Fruit fly (Drosophila melanogaster) whole organism, embryonic: Measurements from ENCODE around the gene CG5346.
A peak's percentile ranks its signal among the peaks of the same experiment; 100 is the strongest.

ENCODE experiments used
- Antp ChIP-seq: fragments of 200-800 bp; sonication (Bioruptor generic); optimal IDR thresholded peaks from 3 replicates; lab custom pipeline; 2016; ENCODE audit warnings: missing biosample characterization, missing genetic modification characterization
- Bteb2 ChIP-seq: fragments of 200-800 bp; sonication (Bioruptor generic); optimal IDR thresholded peaks from 2 replicates; lab custom pipeline; 2016; ENCODE audit warnings: missing biosample characterization, missing genetic modification characterization
- CG1024 ChIP-seq: fragments of 200-800 bp; sonication (Bioruptor generic); IDR thresholded peaks from 2 replicates; pipeline ENCODE4 v1.3.6; 2022; ENCODE audit warnings: missing biosample characterization, missing genetic modification characterization
- CG10321 ChIP-seq: fragments of 200-800 bp; sonication (Bioruptor generic); IDR thresholded peaks from 2 replicates; pipeline ENCODE4 v1.3.6; 2022; ENCODE audit warnings: missing biosample characterization, missing genetic modification characterization
- CG10431 ChIP-seq: fragments of 200-800 bp; sonication (Bioruptor generic); optimal IDR thresholded peaks from 3 replicates; lab custom pipeline; 2018; ENCODE audit warnings: missing biosample characterization, mild to moderate bottlenecking, missing genetic modification characterization
- CG10654 ChIP-seq: fragments of 200-800 bp; sonication (Bioruptor generic); optimal IDR thresholded peaks from 2 replicates; lab custom pipeline; 2016; ENCODE audit warnings: missing biosample characterization, missing genetic modification characterization
- CG11247 ChIP-seq: fragments of 200-800 bp; sonication (Bioruptor generic); IDR thresholded peaks from 2 replicates; pipeline ENCODE4 v1.3.6; 2022; ENCODE audit warnings: missing biosample characterization, missing genetic modification characterization
- CG12219 ChIP-seq: fragments of 200-800 bp; sonication (Bioruptor generic); optimal IDR thresholded peaks from 3 replicates; lab custom pipeline; 2018; ENCODE audit warnings: missing biosample characterization, mild to moderate bottlenecking, missing genetic modification characterization
- CG13296 ChIP-seq: fragments of 200-800 bp; sonication (Bioruptor generic); optimal IDR thresholded peaks from 3 replicates; lab custom pipeline; 2018; ENCODE audit warnings: missing biosample characterization, mild to moderate bottlenecking, missing genetic modification characterization
- CG13624 ChIP-seq: fragments of 200-800 bp; sonication (Bioruptor generic); optimal IDR thresholded peaks from 2 replicates; lab custom pipeline; 2016; ENCODE audit warnings: missing biosample characterization, missing genetic modification characterization
- CG15073 ChIP-seq: fragments of 200-800 bp; sonication (Bioruptor generic); optimal IDR thresholded peaks from 2 replicates; lab custom pipeline; 2016; ENCODE audit warnings: missing biosample characterization, missing genetic modification characterization
- CG17186 ChIP-seq: fragments of 200-800 bp; sonication (Bioruptor generic); optimal IDR thresholded peaks from 3 replicates; lab custom pipeline; 2017; ENCODE audit warnings: missing biosample characterization, missing genetic modification reagents, missing genetic modification characterization
- CG18262 ChIP-seq: fragments of 200-800 bp; optimal IDR thresholded peaks from 3 replicates; lab custom pipeline; 2019; ENCODE audit warnings: missing biosample characterization, mild to moderate bottlenecking, missing genetic modification characterization, moderate library complexity
- CG2116 ChIP-seq: fragments of 200-800 bp; sonication (Bioruptor generic); optimal IDR thresholded peaks from 3 replicates; lab custom pipeline; 2018; ENCODE audit warnings: missing biosample characterization, mild to moderate bottlenecking, missing genetic modification characterization
- CG33557 ChIP-seq: fragments of 200-800 bp; sonication (Bioruptor generic); optimal IDR thresholded peaks from 2 replicates; lab custom pipeline; 2019; ENCODE audit warnings: missing biosample characterization, mild to moderate bottlenecking, missing genetic modification characterization, moderate library complexity
- CG3838 ChIP-seq: fragments of 200-800 bp; sonication (Bioruptor generic); optimal IDR thresholded peaks from 3 replicates; lab custom pipeline; 2016; ENCODE audit warnings: missing biosample characterization, missing genetic modification characterization
- CG4707 ChIP-seq: fragments of 200-800 bp; sonication (Bioruptor generic); optimal IDR thresholded peaks from 2 replicates; lab custom pipeline; 2018; ENCODE audit warnings: missing biosample characterization, mild to moderate bottlenecking, missing genetic modification characterization, moderate library complexity
- CG5180 ChIP-seq: fragments of 200-800 bp; sonication (Bioruptor generic); optimal IDR thresholded peaks from 3 replicates; lab custom pipeline; 2017; ENCODE audit warnings: missing biosample characterization, missing genetic modification characterization, mild to moderate bottlenecking, moderate library complexity, missing genetic modification reagents
- CG7987 ChIP-seq: fragments of 200-800 bp; sonication (Bioruptor generic); optimal IDR thresholded peaks from 2 replicates; lab custom pipeline; 2018; ENCODE audit warnings: missing biosample characterization, mild to moderate bottlenecking, missing genetic modification characterization, moderate library complexity
- Dad ChIP-seq: fragments of 200-800 bp; sonication (Bioruptor generic); optimal IDR thresholded peaks from 3 replicates; lab custom pipeline; 2016; ENCODE audit warnings: missing biosample characterization, missing genetic modification characterization
- E2f2 ChIP-seq: fragments of 200-800 bp; sonication (Bioruptor generic); IDR thresholded peaks from 2 replicates; pipeline ENCODE4 v1.3.6; 2022; ENCODE audit warnings: missing biosample characterization, missing genetic modification characterization
- Fer3 ChIP-seq: fragments of 200-800 bp; sonication (Bioruptor generic); optimal IDR thresholded peaks from 2 replicates; lab custom pipeline; 2018; ENCODE audit warnings: missing biosample characterization, mild to moderate bottlenecking, missing genetic modification characterization, moderate library complexity
- Gsc ChIP-seq: fragments of 200-800 bp; sonication (Bioruptor generic); IDR thresholded peaks from 2 replicates; pipeline ENCODE4 v1.3.6; 2022; ENCODE audit warnings: missing biosample characterization, missing genetic modification characterization
- HmgD ChIP-seq: fragments of 200-800 bp; sonication (Bioruptor generic); optimal IDR thresholded peaks from 3 replicates; lab custom pipeline; 2016; ENCODE audit warnings: missing biosample characterization, missing genetic modification characterization
- Hr51 ChIP-seq, 2 experiments: fragments of 200-800 bp; sonication (Bioruptor generic); optimal IDR thresholded peaks; 2 replicates in 1 of 2; 3 replicates in 1 of 2; lab custom pipeline; 2016 to 2018; ENCODE audit warnings: missing biosample characterization in 2 of 2, missing genetic modification characterization in 2 of 2, mild to moderate bottlenecking in 1 of 2, moderate library complexity in 1 of 2
- Mad ChIP-seq: fragments of 200-800 bp; sonication (Bioruptor generic); optimal IDR thresholded peaks from 2 replicates; lab custom pipeline; 2016; ENCODE audit warnings: missing biosample characterization, missing genetic modification characterization
- Max ChIP-seq: fragments of 200-800 bp; sonication (Bioruptor generic); optimal IDR thresholded peaks from 2 replicates; lab custom pipeline; 2016; ENCODE audit warnings: missing biosample characterization, mild to moderate bottlenecking, missing genetic modification characterization
- NFAT ChIP-seq: fragments of 200-800 bp; sonication (Bioruptor generic); IDR thresholded peaks from 2 replicates; pipeline ENCODE4 v1.3.6; 2022; ENCODE audit warnings: missing biosample characterization, missing genetic modification characterization
- Poxn ChIP-seq: fragments of 200-800 bp; sonication (Bioruptor generic); IDR thresholded peaks from 2 replicates; pipeline ENCODE4 v1.3.6; 2022; ENCODE audit warnings: missing biosample characterization, missing genetic modification characterization
- Rx ChIP-seq: fragments of 200-800 bp; sonication (Bioruptor generic); IDR thresholded peaks from 2 replicates; pipeline ENCODE4 v1.3.6; 2022; ENCODE audit warnings: missing biosample characterization, missing genetic modification characterization
- Sox100B ChIP-seq: fragments of 200-800 bp; sonication (Bioruptor generic); optimal IDR thresholded peaks from 3 replicates; lab custom pipeline; 2018; ENCODE audit warnings: missing biosample characterization, mild to moderate bottlenecking, missing genetic modification characterization
- Ssrp ChIP-seq: fragments of 200-800 bp; sonication (Bioruptor generic); optimal IDR thresholded peaks from 2 replicates; lab custom pipeline; 2018; ENCODE audit warnings: missing biosample characterization, mild to moderate bottlenecking, missing genetic modification characterization, moderate library complexity
- Xrp1 ChIP-seq: fragments of 200-800 bp; sonication (Bioruptor generic); IDR thresholded peaks from 2 replicates; pipeline ENCODE4 v1.3.6; 2022; ENCODE audit warnings: missing biosample characterization, missing genetic modification characterization
- amos ChIP-seq: fragments of 200-800 bp; sonication (Bioruptor generic); IDR thresholded peaks from 2 replicates; pipeline ENCODE4 v1.3.6; 2022; ENCODE audit warnings: missing biosample characterization, missing genetic modification characterization; ENCODE audit not compliant: partially characterized antibody
- aop ChIP-seq: fragments of 200-800 bp; sonication (Bioruptor generic); IDR thresholded peaks from 2 replicates; pipeline ENCODE4 v1.3.6; 2022; ENCODE audit warnings: missing biosample characterization, missing genetic modification characterization
- ato ChIP-seq: fragments of 200-800 bp; sonication (Bioruptor generic); IDR thresholded peaks from 2 replicates; pipeline ENCODE4 v1.3.6; 2022; ENCODE audit warnings: missing biosample characterization, missing genetic modification characterization; ENCODE audit not compliant: partially characterized antibody
- cas ChIP-seq: fragments of 200-800 bp; sonication (Bioruptor generic); IDR thresholded peaks from 2 replicates; pipeline ENCODE4 v1.3.6; 2022; ENCODE audit warnings: missing biosample characterization, missing genetic modification characterization
- chm ChIP-seq: fragments of 200-800 bp; sonication (Bioruptor generic); IDR thresholded peaks from 2 replicates; pipeline ENCODE4 v1.3.6; 2022; ENCODE audit warnings: missing biosample characterization, missing genetic modification characterization
- grau ChIP-seq: fragments of 200-800 bp; optimal IDR thresholded peaks from 3 replicates; lab custom pipeline; 2019; ENCODE audit warnings: missing biosample characterization, mild to moderate bottlenecking, missing genetic modification characterization, moderate library complexity
- gsb-n ChIP-seq: fragments of 200-800 bp; sonication (Bioruptor generic); optimal IDR thresholded peaks from 3 replicates; lab custom pipeline; 2018; ENCODE audit warnings: missing biosample characterization, mild to moderate bottlenecking, missing genetic modification characterization
- ind ChIP-seq: fragments of 200-800 bp; sonication (Bioruptor generic); optimal IDR thresholded peaks from 3 replicates; lab custom pipeline; 2016; ENCODE audit warnings: missing biosample characterization, missing genetic modification characterization
- lbe ChIP-seq: fragments of 200-800 bp; sonication (Bioruptor generic); optimal IDR thresholded peaks from 2 replicates; lab custom pipeline; 2016; ENCODE audit warnings: missing biosample characterization, mild to moderate bottlenecking, missing genetic modification characterization
- luna ChIP-seq: fragments of 200-800 bp; sonication (Bioruptor generic); optimal IDR thresholded peaks from 2 replicates; lab custom pipeline; 2016; ENCODE audit warnings: missing biosample characterization, missing genetic modification characterization
- mam ChIP-seq: fragments of 200-800 bp; sonication (Bioruptor generic); optimal IDR thresholded peaks from 3 replicates; lab custom pipeline; 2016; ENCODE audit warnings: missing biosample characterization, missing genetic modification characterization
- oc ChIP-seq: fragments of 200-800 bp; sonication (Bioruptor generic); optimal IDR thresholded peaks from 2 replicates; lab custom pipeline; 2018; ENCODE audit warnings: missing biosample characterization, mild to moderate bottlenecking, missing genetic modification characterization, moderate library complexity
- pfk ChIP-seq: fragments of 200-800 bp; sonication (Bioruptor generic); optimal IDR thresholded peaks from 2 replicates; lab custom pipeline; 2018; ENCODE audit warnings: missing biosample characterization, mild to moderate bottlenecking, missing genetic modification characterization, moderate library complexity
- pum ChIP-seq: fragments of 200-800 bp; sonication (Bioruptor generic); optimal IDR thresholded peaks from 2 replicates; lab custom pipeline; 2016; ENCODE audit warnings: missing biosample characterization, missing genetic modification characterization
- sens ChIP-seq: fragments of 200-800 bp; sonication (Bioruptor generic); peaks from one replicate; lab custom pipeline; 2016; ENCODE audit warnings: missing biosample characterization, missing genetic modification characterization
- ssp ChIP-seq: fragments of 200-800 bp; sonication (Bioruptor generic); IDR thresholded peaks from 2 replicates; pipeline ENCODE4 v1.3.6; 2022; ENCODE audit warnings: missing biosample characterization, missing genetic modification characterization
- tna ChIP-seq: fragments of 200-800 bp; sonication (Bioruptor generic); IDR thresholded peaks from 2 replicates; pipeline ENCODE4 v1.3.6; 2022; ENCODE audit warnings: missing biosample characterization, missing genetic modification characterization; ENCODE audit not compliant: partially characterized antibody
- tup ChIP-seq: fragments of 200-800 bp; sonication (Bioruptor generic); optimal IDR thresholded peaks from 2 replicates; lab custom pipeline; 2016; ENCODE audit warnings: missing biosample characterization, mild to moderate bottlenecking, missing genetic modification characterization, moderate library complexity
- twi ChIP-seq: fragments of 200-800 bp; optimal IDR thresholded peaks from 2 replicates; lab custom pipeline; 2019; ENCODE audit warnings: missing biosample characterization, mild to moderate bottlenecking, missing genetic modification characterization, moderate library complexity
- yki ChIP-seq: fragments of >200 bp; optimal IDR thresholded peaks from 3 replicates; lab custom pipeline; 2018

CG5346 gene

dm6 chr3R:22573590-22573989 is 45.1 kb upstream of the CG5346 start (continued):
- no peak for TF ChIP-seq chm (GFP tag; lab: Robert Waterston, UW)
- no peak for TF ChIP-seq CG1024 (GFP tag; lab: Robert Waterston, UW)
- TF ChIP-seq CG15073 (GFP tag; lab: Kevin White, UChicago) = no peak
- no peak for TF ChIP-seq Poxn (GFP tag; lab: Robert Waterston, UW)
- no peak for TF ChIP-seq CG17186
- peak; percentile 22 for TF ChIP-seq CG33557 (GFP tag; lab: Kevin White, UChicago)
- TF ChIP-seq Bteb2 (GFP tag; lab: Kevin White, UChicago) = no peak
- peak; percentile 25 for TF ChIP-seq CG4707
- TF ChIP-seq Gsc (GFP tag; lab: Robert Waterston, UW) = no peak
- no peak for TF ChIP-seq CG2116 (GFP tag; lab: Kevin White, UChicago)
- no peak for TF ChIP-seq oc
- TF ChIP-seq CG11247 = no peak
- no peak for TF ChIP-seq CG13624
- TF ChIP-seq CG5180 (GFP tag; lab: Kevin White, UChicago) = peak; percentile 52
- no peak for TF ChIP-seq tup (GFP tag; lab: Kevin White, UChicago)
- no peak for TF ChIP-seq CG10321 (GFP tag; lab: Robert Waterston, UW)
- TF ChIP-seq ind = no peak
- TF ChIP-seq Sox100B (GFP tag; lab: Kevin White, UChicago) = peak; percentile 22
- TF ChIP-seq Fer3 (tag; lab: Kevin White, UChicago) = peak; percentile 2
- TF ChIP-seq cas (GFP tag; lab: Robert Waterston, UW) = no peak
- no peak for TF ChIP-seq aop (GFP tag; lab: Robert Waterston, UW)
- no peak for TF ChIP-seq CG3838 (GFP tag; lab: Kevin White, UChicago)
- no peak for TF ChIP-seq CG10654 (GFP tag; lab: Kevin White, UChicago)
- TF ChIP-seq Ssrp (tag; lab: Kevin White, UChicago) = no peak
- TF ChIP-seq CG12219 = peak; percentile 38
- TF ChIP-seq CG7987 = peak; percentile 5
- TF ChIP-seq CG10431 (GFP tag; lab: Kevin White, UChicago) = peak; percentile 47
- TF ChIP-seq Dad = no peak
- no peak for TF ChIP-seq CG18262
- no peak for TF ChIP-seq lbe (GFP tag; lab: Kevin White, UChicago)
- TF ChIP-seq pfk (GFP tag; lab: Kevin White, UChicago) = no peak
- no peak for TF ChIP-seq Mad
- no peak for TF ChIP-seq mam (GFP tag; lab: Kevin White, UChicago)
- TF ChIP-seq twi (tag; lab: Kevin White, UChicago) = no peak
- TF ChIP-seq luna = no peak
- TF ChIP-seq Rx (GFP tag; lab: Robert Waterston, UW) = no peak
- TF ChIP-seq grau (tag; lab: Kevin White, UChicago) = no peak
- no peak for TF ChIP-seq ato (GFP tag; lab: Robert Waterston, UW)
- TF ChIP-seq pum = no peak
- TF ChIP-seq HmgD (GFP tag; lab: Kevin White, UChicago) = no peak
- TF ChIP-seq tna = no peak
- no peak for TF ChIP-seq Max (GFP tag; lab: Kevin White, UChicago)
- TF ChIP-seq ssp (GFP tag; lab: Robert Waterston, UW) = no peak
- no peak for TF ChIP-seq Hr51 (GFP tag; optimal IDR thresholded peaks at IDR 0.05; lab: Kevin White, UChicago)
- peak; percentile 41 for TF ChIP-seq CG13296 (GFP tag; lab: Kevin White, UChicago)
- no peak for TF ChIP-seq NFAT
- no peak for TF ChIP-seq yki (lab: Kevin White, UChicago)
- no peak for TF ChIP-seq Antp (GFP tag; lab: Kevin White, UChicago)
- peak; percentile 15 for TF ChIP-seq sens
- TF ChIP-seq E2f2 = peak; percentile 26; the same call in 1 of the 2 replicates
- no peak for TF ChIP-seq amos (GFP tag; lab: Robert Waterston, UW)
- TF ChIP-seq Xrp1 (GFP tag; lab: Robert Waterston, UW) = no peak
- TF ChIP-seq gsb-n (tag; lab: Kevin White, UChicago) = no peak
